Worm (Caenorhabditis elegans) whole organism, L3 larva: Measurements from ENCODE around the gene K10B4.1.

Experiments
- ama-1 ChIP-seq: fragments of 150-350 bp; optimal IDR thresholded peaks from 2 replicates; lab custom pipeline; 2018
- ceh-16 ChIP-seq: sonication (generic microtip); optimal IDR thresholded peaks from 2 replicates; lab custom pipeline; 2017; ENCODE audit warnings: missing biosample characterization, missing genetic modification characterization
- fos-1 ChIP-seq: fragments of 150-350 bp; optimal IDR thresholded peaks from 2 replicates; lab custom pipeline; 2014; ENCODE audit warnings: missing biosample characterization, missing genetic modification characterization
- lin-39 ChIP-seq: fragments of 150-350 bp; optimal IDR thresholded peaks from 2 replicates; lab custom pipeline; 2018; ENCODE audit warnings: missing biosample characterization, missing genetic modification reagents, missing genetic modification characterization
- nhr-25 ChIP-seq: sonication (generic microtip); optimal IDR thresholded peaks from 2 replicates; lab custom pipeline; 2017; ENCODE audit warnings: missing biosample characterization, missing genetic modification characterization
- nhr-76 ChIP-seq: fragments of 150-350 bp; sonication (generic microtip); optimal IDR thresholded peaks from 5 replicates; lab custom pipeline; 2014; ENCODE audit warnings: missing biosample characterization, missing genetic modification characterization
- pqm-1 ChIP-seq: fragments of 150-350 bp; optimal IDR thresholded peaks from 2 replicates; lab custom pipeline; 2017; ENCODE audit warnings: missing biosample characterization, missing genetic modification characterization, inconsistent platforms
- skn-1 ChIP-seq: fragments of 150-350 bp; optimal IDR thresholded peaks from 2 replicates; lab custom pipeline; 2014; ENCODE audit warnings: missing biosample characterization, missing genetic modification characterization
- tbx-2 ChIP-seq: sonication (generic microtip); optimal IDR thresholded peaks from 2 replicates; lab custom pipeline; 2016; ENCODE audit warnings: mild to moderate bottlenecking, missing genetic modification characterization, missing compliant biosample characterization
- unc-62 ChIP-seq: fragments of 150-350 bp; sonication (generic microtip); optimal IDR thresholded peaks from 4 replicates; lab custom pipeline; 2014; ENCODE audit warnings: missing biosample characterization, missing genetic modification reagents, missing genetic modification characterization

DNA sequence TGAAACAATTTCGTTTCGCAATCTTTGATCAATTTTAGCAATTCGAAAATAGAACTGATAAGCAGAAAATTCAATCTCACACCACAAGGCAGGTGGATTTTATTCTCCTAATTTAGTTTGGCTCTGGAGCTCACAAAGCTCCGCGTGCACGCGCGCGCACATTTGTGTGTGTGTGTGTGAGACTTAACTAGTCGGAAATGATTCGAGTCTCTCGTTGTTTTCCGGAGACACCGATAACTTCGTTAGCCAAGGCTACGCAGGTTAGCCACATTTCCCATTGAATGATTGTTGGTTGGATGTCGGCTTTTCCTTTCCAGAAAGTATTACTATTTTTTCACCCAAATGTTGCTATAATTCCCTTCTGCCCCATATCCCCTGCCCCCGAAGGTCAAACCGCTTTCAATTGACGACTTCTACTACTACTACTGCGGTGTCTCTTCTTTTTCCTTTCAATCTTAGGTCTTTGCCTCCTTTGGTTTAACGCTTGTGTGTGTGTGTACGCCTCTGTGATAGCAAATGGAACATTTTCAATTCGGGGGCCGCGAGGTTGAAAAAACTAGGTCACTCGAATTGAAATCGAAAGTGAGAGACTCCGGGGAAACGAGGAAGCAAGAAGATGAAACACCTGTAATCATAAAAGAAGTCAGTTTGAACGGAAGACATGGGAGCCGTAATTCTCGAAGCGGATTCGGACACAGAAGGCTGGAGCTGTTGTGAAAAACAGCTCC is 22.9 kb downstream of the K10B4.1 start:
- no peak for TF ChIP-seq lin-39 (tag; lab: Kevin White, UChicago)
- TF ChIP-seq skn-1 (tag; lab: Kevin White, UChicago), result no peak
- TF ChIP-seq nhr-25 (tag; lab: Kevin White, UChicago), result no peak
- TF ChIP-seq nhr-76 (tag; lab: Kevin White, UChicago), result no peak
- no peak for TF ChIP-seq fos-1 (tag; lab: Kevin White, UChicago)
- no peak for TF ChIP-seq unc-62 (GFP tag; lab: Kevin White, UChicago)
- TF ChIP-seq tbx-2, result no peak
- TF ChIP-seq ceh-16 (tag; lab: Kevin White, UChicago), result no peak
- no peak for TF ChIP-seq pqm-1
- no peak for TF ChIP-seq ama-1 (lab: Kevin White, UChicago)
